Fruit fly (Drosophila melanogaster): Measurements from ENCODE around the gene CG11912.

Gene CG11912

dm6 chr2L:271553-271952, 47.5 kb downstream of the CG11912 start, which contains the start of gene Dus1:
Dus1 (minus strand) TSS chr2L:271744.
- TF ChIP-seq CG5204 (GFP tag; optimal IDR thresholded peaks at IDR 0.05) = no peak
- no peak for TF ChIP-seq pad (GFP tag; optimal IDR thresholded peaks at IDR 0.05)
- peak; percentile 59 for TF ChIP-seq bab1 (GFP tag; optimal IDR thresholded peaks at IDR 0.05)
- peak; percentile 66 for TF ChIP-seq Mnt (GFP tag; optimal IDR thresholded peaks at IDR 0.05)

dm6 chr2L:268788-269187, 50.3 kb downstream of the CG11912 start, which contains the start of gene CG3345:
CG3345 (plus strand) TSS chr2L:269088.
- TF ChIP-seq tj (GFP tag; optimal IDR thresholded peaks at IDR 0.05) (no peak), ovo (GFP tag; optimal IDR thresholded peaks at IDR 0.05) (no peak), Clk (GFP tag; optimal IDR thresholded peaks at IDR 0.05) (no peak), pad (GFP tag; optimal IDR thresholded peaks at IDR 0.05) (no peak), Crg-1 (GFP tag; optimal IDR thresholded peaks at IDR 0.05) (no peak), cic (GFP tag; optimal IDR thresholded peaks at IDR 0.05) (no peak), CG12768 (GFP tag; optimal IDR thresholded peaks at IDR 0.05) (no peak), CG11617 (GFP tag; optimal IDR thresholded peaks at IDR 0.05) (no peak), CG33017 (tag; optimal IDR thresholded peaks at IDR 0.05) (no peak), Hr96 (GFP tag; optimal IDR thresholded peaks at IDR 0.05) (no peak), CG7045 (GFP tag; optimal IDR thresholded peaks at IDR 0.05) (no peak)
